Worm (Caenorhabditis elegans) whole organism, L4 larva: ENCODE measurements around the gene F01G10.5.

Experiments
- F44E2.7 ChIP-seq: fragments of 200-800 bp; sonication (Bioruptor generic); IDR thresholded peaks from 2 replicates; pipeline ENCODE4 v2.1.2; 2022; ENCODE audit warnings: missing genetic modification characterization, missing compliant biosample characterization
- aha-1 ChIP-seq: fragments of 150-350 bp; peaks from one replicate; lab custom pipeline; 2014; ENCODE audit warnings: missing biosample characterization, missing genetic modification characterization
- dmd-9 ChIP-seq: fragments of 200-800 bp; sonication (Bioruptor generic); IDR thresholded peaks from 2 replicates; pipeline ENCODE4 v1.3.6; 2022; ENCODE audit warnings: missing genetic modification reagents, missing genetic modification characterization, missing compliant biosample characterization
- hlh-11 ChIP-seq: fragments of 200-800 bp; sonication (Bioruptor generic); optimal IDR thresholded peaks from 2 replicates; lab custom pipeline; 2018; ENCODE audit warnings: mild to moderate bottlenecking, missing genetic modification characterization, missing compliant biosample characterization
- lir-3 ChIP-seq: sonication (generic microtip); optimal IDR thresholded peaks from 2 replicates; lab custom pipeline; 2016; ENCODE audit warnings: mild to moderate bottlenecking, missing genetic modification characterization, missing compliant biosample characterization
- nhr-111 ChIP-seq: fragments of 200-800 bp; sonication (Bioruptor generic); optimal IDR thresholded peaks from 2 replicates; lab custom pipeline; 2018; ENCODE audit warnings: mild to moderate bottlenecking, missing genetic modification characterization, missing compliant biosample characterization
- nhr-77 ChIP-seq: fragments of 150-350 bp; optimal IDR thresholded peaks from 2 replicates; lab custom pipeline; 2014; ENCODE audit warnings: missing biosample characterization, missing genetic modification characterization
- pha-4 ChIP-seq, 2 experiments: fragments of 150-350 bp in 1 of 2; fragments of 200-800 bp in 1 of 2; sonication (Bioruptor generic) in 1 of 2; IDR thresholded peaks in 1 of 2; optimal IDR thresholded peaks in 1 of 2; 2 replicates each; pipeline versions ENCODE4 v1.3.6 to Lab custom; 2014 to 2022; ENCODE audit warnings: missing genetic modification characterization in 2 of 2, missing genetic modification reagents in 2 of 2, missing biosample characterization in 1 of 2, missing compliant biosample characterization in 1 of 2
- pqm-1 ChIP-seq: sonication (generic microtip); optimal IDR thresholded peaks from 2 replicates; lab custom pipeline; 2017; ENCODE audit warnings: missing biosample characterization, missing genetic modification characterization
- saeg-2 ChIP-seq: fragments of 200-800 bp; sonication (Bioruptor generic); IDR thresholded peaks from 2 replicates; pipeline ENCODE4 v1.3.6; 2022; ENCODE audit warnings: missing genetic modification reagents, missing genetic modification characterization, missing compliant biosample characterization
- skn-1 ChIP-seq: fragments of 150-350 bp; optimal IDR thresholded peaks from 2 replicates; lab custom pipeline; 2014; ENCODE audit warnings: missing biosample characterization, missing genetic modification characterization
- unc-62 ChIP-seq, 3 experiments: fragments of 150-350 bp in 1 of 3; sonication (generic microtip); optimal IDR thresholded peaks in 2 of 3; peaks in 1 of 3; 1 replicate in 1 of 3; 2 replicates in 2 of 3; lab custom pipeline; 2014 to 2017; ENCODE audit warnings: missing biosample characterization in 3 of 3, missing genetic modification characterization in 3 of 3, missing genetic modification reagents in 3 of 3, missing genotype in 1 of 3
- zfp-2 ChIP-seq: sonication (generic microtip); optimal IDR thresholded peaks from 2 replicates; lab custom pipeline; 2016; ENCODE audit warnings: mild to moderate bottlenecking, missing genetic modification characterization, missing compliant biosample characterization

- no peak for TF ChIP-seq skn-1 (tag; lab: Kevin White, UChicago)
- no peak for TF ChIP-seq pqm-1 (tag; lab: Kevin White, UChicago)
- TF ChIP-seq aha-1 (tag; lab: Kevin White, UChicago): no peak
- no peak for TF ChIP-seq dmd-9
- TF ChIP-seq nhr-111 (GFP tag; lab: Kevin White, UChicago): no peak
- TF ChIP-seq lir-3 (tag; lab: Kevin White, UChicago): no peak
- no peak for TF ChIP-seq unc-62 (GFP tag; optimal IDR thresholded peaks at IDR 0.05 in 1 of 2; lab: Kevin White, UChicago)
- TF ChIP-seq unc-62 (tag; optimal IDR thresholded peaks at IDR 0.05; lab: Kevin White, UChicago): no peak
- no peak for TF ChIP-seq nhr-77
- TF ChIP-seq hlh-11 (tag; lab: Kevin White, UChicago): no peak
- no peak for TF ChIP-seq pha-4 (GFP tag; IDR thresholded peaks at IDR 0.05; lab: Robert Waterston, UW)
- no peak for TF ChIP-seq pha-4 (tag; optimal IDR thresholded peaks at IDR 0.05; lab: Kevin White, UChicago)
- TF ChIP-seq F44E2.7 (GFP tag; lab: Robert Waterston, UW): no peak
- TF ChIP-seq zfp-2: no peak
- TF ChIP-seq saeg-2: no peak
Measured at ce11 chrIV:10214811-10215210, 16.1 kb downstream of the F01G10.5 start, which contains the start of gene abt-1.
